Worm (Caenorhabditis elegans) whole organism, young adult: ENCODE results near the gene vps-36.

ENCODE experiments used
- B0336.3 ChIP-seq: fragments of 200-800 bp; sonication (Bioruptor generic); IDR thresholded peaks from 2 replicates; pipeline ENCODE4 v1.3.6; 2022; ENCODE audit warnings: missing genetic modification characterization, missing compliant biosample characterization
- C06A6.2 ChIP-seq: fragments of 200-800 bp; sonication (Bioruptor generic); conservative IDR thresholded peaks from 2 replicates; pipeline ENCODE4 v1.3.6; 2022; ENCODE audit warnings: missing genetic modification characterization, missing compliant biosample characterization
- F33H1.4 ChIP-seq: fragments of 200-800 bp; sonication (Bioruptor generic); IDR thresholded peaks from 2 replicates; pipeline ENCODE4 v1.3.6; 2022; ENCODE audit warnings: missing genetic modification reagents, missing genetic modification characterization, missing compliant biosample characterization
- F39B2.1 ChIP-seq: fragments of 200-800 bp; sonication (Bioruptor generic); IDR thresholded peaks from 2 replicates; pipeline ENCODE4 v1.3.6; 2022; ENCODE audit warnings: missing genetic modification reagents, missing genetic modification characterization, missing compliant biosample characterization
- F49E8.2 ChIP-seq: sonication (generic microtip); optimal IDR thresholded peaks from 3 replicates; lab custom pipeline; 2017; ENCODE audit warnings: missing genetic modification characterization, mild to moderate bottlenecking, missing compliant biosample characterization, antibody characterized with exemption, moderate library complexity; ENCODE audit not compliant: insufficient read depth
- F57C9.4 ChIP-seq: sonication (generic microtip); optimal IDR thresholded peaks from 2 replicates; lab custom pipeline; 2017; ENCODE audit warnings: mild to moderate bottlenecking, missing genetic modification characterization, missing compliant biosample characterization
- K11D2.4 ChIP-seq: fragments of 200-800 bp; sonication (Bioruptor generic); IDR thresholded peaks from 2 replicates; pipeline ENCODE4 v1.3.6; 2022; ENCODE audit warnings: missing genetic modification reagents, missing genetic modification characterization, missing compliant biosample characterization
- K12H6.12 ChIP-seq: fragments of 200-800 bp; sonication (Bioruptor generic); optimal IDR thresholded peaks from 2 replicates; lab custom pipeline; 2018; ENCODE audit warnings: mild to moderate bottlenecking, missing genetic modification characterization, missing compliant biosample characterization
- T26A5.8 ChIP-seq: sonication (generic microtip); optimal IDR thresholded peaks from 2 replicates; lab custom pipeline; 2016; ENCODE audit warnings: missing genetic modification characterization, missing compliant biosample characterization
- Y56A3A.18 ChIP-seq: fragments of 200-800 bp; sonication (Bioruptor generic); IDR thresholded peaks from 2 replicates; pipeline ENCODE4 v1.3.6; 2022; ENCODE audit warnings: missing genetic modification reagents, missing genetic modification characterization, missing compliant biosample characterization
- ZK185.1 ChIP-seq: sonication (generic microtip); optimal IDR thresholded peaks from 2 replicates; lab custom pipeline; 2016; ENCODE audit warnings: mild to moderate bottlenecking, missing genetic modification characterization, missing compliant biosample characterization; ENCODE audit not compliant: poor library complexity, severe bottlenecking
- ama-1 ChIP-seq, 3 experiments: fragments of 150-350 bp in 1 of 3; sonication (generic microtip) in 2 of 3; optimal IDR thresholded peaks; 2 replicates each; lab custom pipeline; 2014 to 2018; ENCODE audit warnings: missing biosample characterization in 2 of 3, missing genetic modification characterization in 2 of 3, missing genetic modification reagents in 2 of 3
- aptf-2 ChIP-seq: fragments of 200-800 bp; sonication (Bioruptor generic); conservative IDR thresholded peaks from 2 replicates; pipeline ENCODE4 v1.3.6; 2022; ENCODE audit warnings: missing genetic modification reagents, missing genetic modification characterization, missing compliant biosample characterization
- aptf-3 ChIP-seq: fragments of 200-800 bp; sonication (Bioruptor generic); IDR thresholded peaks from 2 replicates; pipeline ENCODE4 v1.3.6; 2022; ENCODE audit warnings: missing genetic modification characterization, missing compliant biosample characterization
- atf-7 ChIP-seq: sonication (generic microtip); optimal IDR thresholded peaks from 2 replicates; lab custom pipeline; 2017; ENCODE audit warnings: mild to moderate bottlenecking, missing genetic modification characterization, missing compliant biosample characterization
- attf-5 ChIP-seq: fragments of 200-800 bp; sonication (Bioruptor generic); optimal IDR thresholded peaks from 2 replicates; lab custom pipeline; 2018; ENCODE audit warnings: mild to moderate bottlenecking, missing genetic modification characterization, missing compliant biosample characterization
- attf-6 ChIP-seq: fragments of 200-800 bp; sonication (Bioruptor generic); IDR thresholded peaks from 2 replicates; pipeline ENCODE4 v1.3.6; 2022; ENCODE audit warnings: missing genetic modification reagents, missing genetic modification characterization, missing compliant biosample characterization
- cebp-1 ChIP-seq, 2 experiments: fragments of 200-800 bp in 1 of 2; sonication (Bioruptor generic) in 1 of 2; sonication (generic microtip) in 1 of 2; IDR thresholded peaks in 1 of 2; optimal IDR thresholded peaks in 1 of 2; 2 replicates each; pipeline versions ENCODE4 v1.3.6 to Lab custom; 2017 to 2022; ENCODE audit warnings: missing compliant biosample characterization in 2 of 2, missing genetic modification characterization in 2 of 2, mild to moderate bottlenecking in 1 of 2, missing genetic modification reagents in 1 of 2, moderate library complexity in 1 of 2
- die-1 ChIP-seq: sonication (generic microtip); optimal IDR thresholded peaks from 2 replicates; lab custom pipeline; 2016; ENCODE audit warnings: missing genotype, mild to moderate bottlenecking, missing genetic modification characterization, missing compliant biosample characterization
- egl-44 ChIP-seq: fragments of 200-800 bp; sonication (Bioruptor generic); IDR thresholded peaks from 2 replicates; pipeline ENCODE4 v1.3.6; 2022; ENCODE audit warnings: missing genetic modification reagents, missing genetic modification characterization, missing compliant biosample characterization
- ekl-4 ChIP-seq: fragments of 200-800 bp; sonication (Bioruptor generic); IDR thresholded peaks from 2 replicates; pipeline ENCODE4 v1.3.6; 2022; ENCODE audit warnings: missing genetic modification reagents, missing genetic modification characterization, missing compliant biosample characterization
- hmg-1.2 ChIP-seq: fragments of 200-800 bp; sonication (Bioruptor generic); IDR thresholded peaks from 2 replicates; pipeline ENCODE4 v1.3.6; 2022; ENCODE audit warnings: missing genetic modification reagents, missing genetic modification characterization, missing compliant biosample characterization
- lag-1 ChIP-seq: fragments of 200-800 bp; sonication (Bioruptor generic); IDR thresholded peaks from 2 replicates; pipeline ENCODE4 v1.3.6; 2022; ENCODE audit warnings: missing genetic modification reagents, missing genetic modification characterization, missing compliant biosample characterization
- let-526 ChIP-seq: fragments of 200-800 bp; sonication (Bioruptor generic); IDR thresholded peaks from 2 replicates; pipeline ENCODE4 v1.3.6; 2022; ENCODE audit warnings: missing genetic modification reagents, missing genetic modification characterization, missing compliant biosample characterization
- let-607 ChIP-seq, 2 experiments: fragments of 200-800 bp in 1 of 2; sonication (Bioruptor generic) in 1 of 2; sonication (generic microtip) in 1 of 2; optimal IDR thresholded peaks; 2 replicates each; lab custom pipeline; 2016 to 2018; ENCODE audit warnings: mild to moderate bottlenecking in 2 of 2, missing compliant biosample characterization in 2 of 2, missing genetic modification characterization in 2 of 2, moderate library complexity in 2 of 2, missing genotype in 1 of 2
- lin-40 ChIP-seq: sonication (generic microtip); optimal IDR thresholded peaks from 2 replicates; lab custom pipeline; 2016; ENCODE audit warnings: missing genetic modification characterization, mild to moderate bottlenecking, missing compliant biosample characterization, missing genotype, missing genetic modification reagents
- lin-54 ChIP-seq: fragments of 200-800 bp; sonication (Bioruptor generic); optimal IDR thresholded peaks from 2 replicates; lab custom pipeline; 2018; ENCODE audit warnings: mild to moderate bottlenecking, missing genetic modification characterization, missing compliant biosample characterization
- madf-6 ChIP-seq: fragments of 200-800 bp; sonication (Bioruptor generic); IDR thresholded peaks from 2 replicates; pipeline ENCODE4 v1.3.6; 2022; ENCODE audit warnings: missing genetic modification reagents, missing genetic modification characterization, missing compliant biosample characterization
- mcd-1 ChIP-seq: fragments of 200-800 bp; sonication (Bioruptor generic); IDR thresholded peaks from 2 replicates; pipeline ENCODE4 v1.3.6; 2022; ENCODE audit warnings: missing genetic modification reagents, missing genetic modification characterization, missing compliant biosample characterization
- mes-4 ChIP-seq: sonication (generic microtip); optimal IDR thresholded peaks from 2 replicates; lab custom pipeline; 2016; ENCODE audit warnings: missing genotype, missing genetic modification characterization, missing compliant biosample characterization
- nfya-1 ChIP-seq: sonication (generic microtip); optimal IDR thresholded peaks from 2 replicates; lab custom pipeline; 2017; ENCODE audit warnings: antibody characterized with exemption, missing compliant biosample characterization, missing genetic modification characterization, borderline replicate concordance; ENCODE audit not compliant: insufficient read depth
- nfyb-1 ChIP-seq: fragments of 200-800 bp; sonication (Bioruptor generic); IDR thresholded peaks from 2 replicates; pipeline ENCODE4 v1.3.6; 2022; ENCODE audit warnings: missing genetic modification reagents, missing genetic modification characterization, missing compliant biosample characterization
- nhr-80 ChIP-seq: sonication (generic microtip); optimal IDR thresholded peaks from 2 replicates; lab custom pipeline; 2016; ENCODE audit warnings: missing genetic modification characterization, missing compliant biosample characterization
- nhr-90 ChIP-seq: sonication (generic microtip); optimal IDR thresholded peaks from 2 replicates; lab custom pipeline; 2016; ENCODE audit warnings: missing genotype, mild to moderate bottlenecking, missing genetic modification characterization, missing compliant biosample characterization
- rcor-1 ChIP-seq: fragments of 200-800 bp; sonication (Bioruptor generic); IDR thresholded peaks from 2 replicates; pipeline ENCODE4 v1.3.6; 2022; ENCODE audit warnings: missing genetic modification reagents, missing genetic modification characterization, missing compliant biosample characterization
- rpc-1 ChIP-seq, 2 experiments: fragments of 150-350 bp in 1 of 2; sonication (generic microtip) in 1 of 2; optimal IDR thresholded peaks; 2 replicates each; lab custom pipeline; 2014 to 2018; ENCODE audit warnings: missing biosample characterization in 1 of 2, missing genetic modification characterization in 1 of 2, missing genetic modification reagents in 1 of 2, missing genotype in 1 of 2
- snpc-1.1 ChIP-seq: sonication (generic microtip); optimal IDR thresholded peaks from 2 replicates; lab custom pipeline; 2017; ENCODE audit warnings: missing genetic modification characterization, mild to moderate bottlenecking, missing compliant biosample characterization, antibody characterized with exemption, moderate library complexity, missing genotype, missing genetic modification reagents; ENCODE audit not compliant: insufficient read depth
- snpc-4 ChIP-seq, 5 experiments: fragments of 150-350 bp in 1 of 5; sonication (generic microtip) in 4 of 5; optimal IDR thresholded peaks; 2 replicates each; lab custom pipeline; 2014 to 2018; ENCODE audit warnings: missing genetic modification characterization in 5 of 5, missing biosample characterization in 3 of 5, antibody characterized with exemption in 2 of 5, mild to moderate bottlenecking in 2 of 5, missing compliant biosample characterization in 2 of 5, missing genotype in 2 of 5, moderate library complexity in 2 of 5, missing genetic modification reagents in 1 of 5
- somi-1 ChIP-seq: fragments of 200-800 bp; sonication (Bioruptor generic); optimal IDR thresholded peaks from 2 replicates; lab custom pipeline; 2018; ENCODE audit warnings: mild to moderate bottlenecking, missing genetic modification characterization, missing compliant biosample characterization
- tbp1 ChIP-seq: fragments of 200-800 bp; sonication (Bioruptor generic); optimal IDR thresholded peaks from 2 replicates; lab custom pipeline; 2018; ENCODE audit warnings: mild to moderate bottlenecking, missing genetic modification characterization, missing compliant biosample characterization
- tlf-1 ChIP-seq: fragments of 200-800 bp; sonication (Bioruptor generic); optimal IDR thresholded peaks from 2 replicates; lab custom pipeline; 2018; ENCODE audit warnings: mild to moderate bottlenecking, missing genetic modification characterization, missing compliant biosample characterization
- unc-62 ChIP-seq: fragments of 150-350 bp; optimal IDR thresholded peaks from 2 replicates; lab custom pipeline; 2014; ENCODE audit warnings: missing biosample characterization, missing genetic modification reagents, missing genetic modification characterization
- ztf-18 ChIP-seq: sonication (generic microtip); optimal IDR thresholded peaks from 2 replicates; lab custom pipeline; 2016; ENCODE audit warnings: missing genotype, mild to moderate bottlenecking, missing genetic modification characterization, missing compliant biosample characterization
- ztf-26 ChIP-seq: sonication (generic microtip); optimal IDR thresholded peaks from 2 replicates; lab custom pipeline; 2017; ENCODE audit warnings: missing genetic modification characterization, missing compliant biosample characterization

vps-36 gene

ce11 chrV:10951655-10952278, 8.7 kb downstream of the vps-36 start, which contains the start of gene F17C11.4:
F17C11.4 (plus strand) TSS chrV:10951860.
- TF ChIP-seq ZK185.1, result peak; percentile 62
- no peak for TF ChIP-seq F39B2.1 (GFP tag; lab: Robert Waterston, UW)
- peak; percentile 43 for TF ChIP-seq B0336.3
- TF ChIP-seq K12H6.12 (tag; lab: Kevin White, UChicago), result peak; percentile 66
- TF ChIP-seq egl-44 (GFP tag; lab: Robert Waterston, UW), result 0 out of 2 replicates have a peak, but pooled peaks have one; percentile 61
- peak; percentile 33 for TF ChIP-seq die-1
- TF ChIP-seq cebp-1 (GFP tag; IDR thresholded peaks at IDR 0.05; lab: Robert Waterston, UW), result peak; percentile 77
- peak; percentile 91 for TF ChIP-seq cebp-1 (tag; optimal IDR thresholded peaks at IDR 0.05; lab: Kevin White, UChicago)
- peak; percentile 67 for TF ChIP-seq ama-1 (optimal IDR thresholded peaks at IDR 0.05; lab: Kevin White, UChicago)
- no peak for TF ChIP-seq ama-1 (GFP tag; optimal IDR thresholded peaks at IDR 0.05; lab: Kevin White, UChicago)
- no peak for TF ChIP-seq mes-4 (tag; lab: Kevin White, UChicago)
- TF ChIP-seq T26A5.8 (tag; lab: Kevin White, UChicago), result no peak
- peak; percentile 41 for TF ChIP-seq unc-62 (GFP tag; lab: Kevin White, UChicago)
- no peak for TF ChIP-seq aptf-3
- TF ChIP-seq ztf-26 (tag; lab: Kevin White, UChicago), result peak; percentile 39
- TF ChIP-seq let-526 (GFP tag; lab: Robert Waterston, UW), result 0 out of 2 replicates have a peak, but pooled peaks have one; percentile 68
- TF ChIP-seq F33H1.4 (GFP tag; lab: Robert Waterston, UW), result no peak
- no peak for TF ChIP-seq snpc-4 (GFP tag; optimal IDR thresholded peaks at IDR 0.05; lab: Kevin White, UChicago)
- peak in 2 of 4 experiments; percentile 33 to 40 for TF ChIP-seq snpc-4 (tag; optimal IDR thresholded peaks at IDR 0.05; lab: Kevin White, UChicago)
- TF ChIP-seq aptf-2 (GFP tag; lab: Robert Waterston, UW), result no peak
- TF ChIP-seq F49E8.2 (tag; lab: Kevin White, UChicago), result no peak
- no peak for TF ChIP-seq snpc-1.1 (tag; lab: Kevin White, UChicago)
- no peak for TF ChIP-seq rpc-1 (optimal IDR thresholded peaks at IDR 0.05; lab: Kevin White, UChicago)
- TF ChIP-seq rpc-1 (tag; optimal IDR thresholded peaks at IDR 0.05; lab: Kevin White, UChicago), result no peak
- TF ChIP-seq tbp1 (GFP tag; lab: Kevin White, UChicago), result peak; percentile 50
- TF ChIP-seq attf-6 (GFP tag; lab: Robert Waterston, UW), result no peak
- peak; percentile 85 for TF ChIP-seq somi-1 (GFP tag; lab: Kevin White, UChicago)
- peak; percentile 85 for TF ChIP-seq nhr-80 (tag; lab: Kevin White, UChicago)
- no peak for TF ChIP-seq tlf-1 (GFP tag; lab: Kevin White, UChicago)
- TF ChIP-seq madf-6, result 0 out of 2 replicates have a peak, but pooled peaks have one; percentile 13
- TF ChIP-seq ekl-4 (GFP tag; lab: Robert Waterston, UW), result peak; percentile 40; the same call in 1 of the 2 replicates
- TF ChIP-seq lin-54, result peak; percentile 20
- TF ChIP-seq F57C9.4 (tag; lab: Kevin White, UChicago), result peak; percentile 20
- no peak for TF ChIP-seq nfyb-1 (GFP tag; lab: Robert Waterston, UW)
- peak; percentile 29 for TF ChIP-seq nhr-90 (tag; lab: Kevin White, UChicago)
- 0 out of 2 replicates have a peak, but pooled peaks have one; percentile 41 for TF ChIP-seq C06A6.2
- no peak for TF ChIP-seq Y56A3A.18 (GFP tag; lab: Robert Waterston, UW)
- peak; percentile 74 for TF ChIP-seq attf-5
- peak; percentile 31 for TF ChIP-seq ztf-18 (tag; lab: Kevin White, UChicago)
- peak; percentile 67 for TF ChIP-seq lin-40 (tag; lab: Kevin White, UChicago)
- TF ChIP-seq atf-7, result peak; percentile 62
- TF ChIP-seq K11D2.4 (GFP tag; lab: Robert Waterston, UW), result peak; percentile 69; the same call in 1 of the 2 replicates
- peak; percentile 53; the same call in 1 of the 2 replicates for TF ChIP-seq hmg-1.2
- TF ChIP-seq rcor-1 (GFP tag; lab: Robert Waterston, UW), result 0 out of 2 replicates have a peak, but pooled peaks have one; percentile 10
- TF ChIP-seq lag-1 (GFP tag; lab: Robert Waterston, UW), result no peak
- TF ChIP-seq let-607 (tag; optimal IDR thresholded peaks at IDR 0.05; lab: Kevin White, UChicago), result peak; percentile 38 to 44
- no peak for TF ChIP-seq nfya-1 (tag; lab: Kevin White, UChicago)
- TF ChIP-seq mcd-1, result peak; percentile 37; the same call in 1 of the 2 replicates
